Worm (Caenorhabditis elegans) whole organism, L2 larva: ENCODE data around the gene vav-1.

Experiments
- R02D3.7 ChIP-seq: fragments of 150-350 bp; optimal IDR thresholded peaks from 2 replicates; lab custom pipeline; 2014; ENCODE audit warnings: missing biosample characterization, missing genetic modification characterization
- ZK546.5 ChIP-seq: sonication (generic microtip); optimal IDR thresholded peaks from 2 replicates; lab custom pipeline; 2017; ENCODE audit warnings: missing biosample characterization, missing genetic modification characterization
- blmp-1 ChIP-seq: sonication (generic microtip); optimal IDR thresholded peaks from 2 replicates; lab custom pipeline; 2017; ENCODE audit warnings: missing genetic modification characterization, mild to moderate bottlenecking, missing compliant biosample characterization, antibody characterized with exemption, moderate library complexity; ENCODE audit not compliant: insufficient read depth
- ceh-82 ChIP-seq: fragments of 150-350 bp; optimal IDR thresholded peaks from 2 replicates; lab custom pipeline; 2014; ENCODE audit warnings: missing biosample characterization, missing genetic modification characterization
- egl-27 ChIP-seq: sonication (generic microtip); optimal IDR thresholded peaks from 3 replicates; lab custom pipeline; 2017; ENCODE audit warnings: missing biosample characterization, missing genetic modification reagents, missing genetic modification characterization
- elt-3 ChIP-seq: sonication (generic microtip); optimal IDR thresholded peaks from 2 replicates; lab custom pipeline; 2017; ENCODE audit warnings: missing biosample characterization, missing genetic modification characterization
- gmeb-1 ChIP-seq: fragments of 150-350 bp; optimal IDR thresholded peaks from 2 replicates; lab custom pipeline; 2014; ENCODE audit warnings: missing biosample characterization, missing genetic modification characterization
- nhr-10 ChIP-seq: sonication (generic microtip); optimal IDR thresholded peaks from 2 replicates; lab custom pipeline; 2017; ENCODE audit warnings: missing biosample characterization, missing genetic modification characterization
- unc-55 ChIP-seq: fragments of 150-350 bp; sonication (generic microtip); optimal IDR thresholded peaks from 3 replicates; lab custom pipeline; 2014; ENCODE audit warnings: missing biosample characterization, missing genetic modification reagents, missing genetic modification characterization
- zag-1 ChIP-seq: fragments of 150-350 bp; optimal IDR thresholded peaks from 2 replicates; lab custom pipeline; 2014; ENCODE audit warnings: missing biosample characterization, missing genetic modification characterization
- ztf-11 ChIP-seq: sonication (generic microtip); optimal IDR thresholded peaks from 2 replicates; lab custom pipeline; 2017; ENCODE audit warnings: missing biosample characterization, missing genetic modification characterization
- ztf-4 ChIP-seq: fragments of 150-350 bp; optimal IDR thresholded peaks from 2 replicates; lab custom pipeline; 2014; ENCODE audit warnings: missing biosample characterization, missing genetic modification characterization

- TF ChIP-seq ztf-4 (no peak), nhr-10 (tag; lab: Kevin White, UChicago) (no peak), gmeb-1 (tag; lab: Kevin White, UChicago) (no peak), elt-3 (tag; lab: Kevin White, UChicago) (no peak), R02D3.7 (tag; lab: Kevin White, UChicago) (no peak), ZK546.5 (tag; lab: Kevin White, UChicago) (no peak), ztf-11 (tag; lab: Kevin White, UChicago) (no peak), ceh-82 (tag; lab: Kevin White, UChicago) (no peak), zag-1 (no peak), blmp-1 (no peak), unc-55 (GFP tag; lab: Kevin White, UChicago) (no peak), egl-27 (tag; lab: Kevin White, UChicago) (no peak)
Measured at ce11 chrX:9168239-9168638, 63.7 kb downstream of the vav-1 start, which contains the start of gene B0563.9.
